Fruit fly (Drosophila melanogaster) Kc167 (cell line): ENCODE results near the gene sing.

Source experiments
- Sin3A ChIP-seq: fragments of >200 bp; optimal IDR thresholded peaks from 2 replicates; lab custom pipeline; 2018; ENCODE audit warnings: missing external identifiers
- h ChIP-seq: fragments of >200 bp; optimal IDR thresholded peaks from 3 replicates; lab custom pipeline; 2018; ENCODE audit warnings: missing external identifiers

DNA sequence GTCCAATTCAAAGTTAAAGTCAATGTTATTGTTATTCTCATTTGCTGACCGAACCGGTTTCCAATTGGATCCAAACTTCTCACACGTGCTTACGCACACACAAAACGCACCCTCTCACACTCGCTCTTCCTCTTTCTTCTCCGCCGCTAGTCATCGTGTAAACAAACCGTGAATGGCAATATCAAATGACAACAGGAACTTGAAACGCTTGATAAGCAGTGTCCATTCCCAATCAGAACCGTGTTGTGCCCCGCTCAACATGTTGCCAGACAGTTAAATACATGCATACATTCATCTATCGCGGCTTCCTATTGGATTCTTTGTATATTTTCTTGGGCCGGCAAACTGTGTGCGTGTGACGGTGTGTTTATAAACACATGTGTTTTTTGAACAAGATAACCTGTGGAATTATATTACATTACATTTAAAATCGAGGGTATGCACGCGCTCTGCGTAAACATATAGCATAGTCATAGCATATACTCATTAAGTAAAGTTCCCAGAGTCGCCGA is 23.3 kb upstream of the sing start:
- no peak for TF ChIP-seq Sin3A (lab: Kevin White, UChicago)
- no peak for TF ChIP-seq h (lab: Kevin White, UChicago)
